Worm (Caenorhabditis elegans): ENCODE measurements around the gene C04G2.5.

- TF ChIP-seq skn-1 (tag; optimal IDR thresholded peaks at IDR 0.05), result no peak
- TF ChIP-seq snpc-4 (tag; optimal IDR thresholded peaks at IDR 0.05), result no peak
- no peak for TF ChIP-seq elt-3 (tag; optimal IDR thresholded peaks at IDR 0.05)
- no peak for TF ChIP-seq ama-1 (optimal IDR thresholded peaks at IDR 0.05)
- no peak for TF ChIP-seq nhr-76 (tag; optimal IDR thresholded peaks at IDR 0.05)
- no peak for TF ChIP-seq nhr-19 (GFP tag; conservative IDR thresholded peaks at IDR 0.05)
- no peak for TF ChIP-seq fkh-10 (GFP tag; optimal IDR thresholded peaks at IDR 0.05)
- TF ChIP-seq ceh-82 (tag; optimal IDR thresholded peaks at IDR 0.05), result no peak
- TF ChIP-seq irx-1 (tag; optimal IDR thresholded peaks at IDR 0.05), result no peak
Observed at ce11 chrIV:10122205-10122604, 27.1 kb upstream of the C04G2.5 start, which contains the start of gene irld-21.
